Fruit fly (Drosophila melanogaster) whole organism, embryonic: Measurements from ENCODE around the gene CG1142.

Experiments
- Atf-2 ChIP-seq: fragments of 200-800 bp; sonication (Bioruptor generic); optimal IDR thresholded peaks from 2 replicates; lab custom pipeline; 2016; ENCODE audit warnings: missing biosample characterization, missing genetic modification characterization
- Bdp1 ChIP-seq: fragments of 200-800 bp; sonication (Bioruptor generic); optimal IDR thresholded peaks from 3 replicates; lab custom pipeline; 2016; ENCODE audit warnings: missing biosample characterization, missing genetic modification characterization
- CG11723 ChIP-seq: fragments of 200-800 bp; sonication (Bioruptor generic); optimal IDR thresholded peaks from 2 replicates; lab custom pipeline; 2017; ENCODE audit warnings: missing biosample characterization, mild to moderate bottlenecking, missing genetic modification characterization
- CG12744 ChIP-seq: fragments of 200-800 bp; sonication (Bioruptor generic); optimal IDR thresholded peaks from 2 replicates; lab custom pipeline; 2016; ENCODE audit warnings: missing biosample characterization, missing genetic modification characterization
- CG14014 ChIP-seq: fragments of 200-800 bp; sonication (Bioruptor generic); IDR thresholded peaks from 2 replicates; pipeline ENCODE4 v1.3.6; 2022; ENCODE audit warnings: missing biosample characterization, missing genetic modification characterization
- CG15601 ChIP-seq: fragments of 200-800 bp; sonication (Bioruptor generic); optimal IDR thresholded peaks from 3 replicates; lab custom pipeline; 2019; ENCODE audit warnings: missing biosample characterization, mild to moderate bottlenecking, missing genetic modification characterization, moderate library complexity
- CG1647 ChIP-seq: fragments of 200-800 bp; sonication (Bioruptor generic); optimal IDR thresholded peaks from 3 replicates; lab custom pipeline; 2016; ENCODE audit warnings: missing biosample characterization, missing genetic modification characterization
- CG18262 ChIP-seq: fragments of 200-800 bp; optimal IDR thresholded peaks from 3 replicates; lab custom pipeline; 2019; ENCODE audit warnings: missing biosample characterization, mild to moderate bottlenecking, missing genetic modification characterization, moderate library complexity
- CG30020 ChIP-seq: fragments of 200-800 bp; optimal IDR thresholded peaks from 2 replicates; lab custom pipeline; 2019; ENCODE audit warnings: missing biosample characterization, mild to moderate bottlenecking, missing genetic modification characterization, moderate library complexity
- CG3995 ChIP-seq: fragments of 200-800 bp; sonication (Bioruptor generic); optimal IDR thresholded peaks from 3 replicates; lab custom pipeline; 2016; ENCODE audit warnings: missing biosample characterization, missing genetic modification characterization
- CG6791 ChIP-seq: fragments of 200-800 bp; sonication (Bioruptor generic); IDR thresholded peaks from 3 replicates; pipeline ENCODE4 v1.3.6; 2022; ENCODE audit warnings: missing biosample characterization, missing genetic modification characterization; ENCODE audit not compliant: partially characterized antibody
- CG7271 ChIP-seq: fragments of 200-800 bp; sonication (Bioruptor generic); optimal IDR thresholded peaks from 2 replicates; lab custom pipeline; 2018; ENCODE audit warnings: missing biosample characterization, mild to moderate bottlenecking, missing genetic modification characterization, moderate library complexity
- CG7372 ChIP-seq: fragments of 200-800 bp; sonication (Bioruptor generic); IDR thresholded peaks from 2 replicates; pipeline ENCODE4 v1.3.6; 2022; ENCODE audit warnings: missing biosample characterization, missing genetic modification characterization
- CG7786 ChIP-seq: fragments of 200-800 bp; sonication (Bioruptor generic); optimal IDR thresholded peaks from 2 replicates; lab custom pipeline; 2016; ENCODE audit warnings: missing biosample characterization, missing genetic modification characterization
- CG8290 ChIP-seq, 3 experiments: fragments of 200-800 bp; sonication (Bioruptor generic); optimal IDR thresholded peaks; 2 replicates each; lab custom pipeline; 2016 to 2019; ENCODE audit warnings: missing biosample characterization in 3 of 3, missing genetic modification characterization in 3 of 3, mild to moderate bottlenecking in 2 of 3, moderate library complexity in 1 of 3
- CG8388 ChIP-seq: fragments of 200-800 bp; sonication (Bioruptor generic); optimal IDR thresholded peaks from 2 replicates; lab custom pipeline; 2019; ENCODE audit warnings: missing biosample characterization, mild to moderate bottlenecking, missing genetic modification characterization, moderate library complexity
- CG8924 ChIP-seq: fragments of 200-800 bp; optimal IDR thresholded peaks from 3 replicates; lab custom pipeline; 2019; ENCODE audit warnings: missing biosample characterization, mild to moderate bottlenecking, missing genetic modification characterization, moderate library complexity
- CoRest ChIP-seq: fragments of 200-800 bp; sonication (Bioruptor generic); optimal IDR thresholded peaks from 3 replicates; lab custom pipeline; 2018; ENCODE audit warnings: missing biosample characterization, mild to moderate bottlenecking, missing genetic modification characterization, moderate library complexity
- CrebB ChIP-seq: fragments of 200-800 bp; sonication (Bioruptor generic); optimal IDR thresholded peaks from 3 replicates; lab custom pipeline; 2018; ENCODE audit warnings: missing biosample characterization, mild to moderate bottlenecking, missing genetic modification characterization
- E2f2 ChIP-seq: fragments of 200-800 bp; sonication (Bioruptor generic); IDR thresholded peaks from 2 replicates; pipeline ENCODE4 v1.3.6; 2022; ENCODE audit warnings: missing biosample characterization, missing genetic modification characterization
- ERR ChIP-seq: fragments of 200-800 bp; sonication (Bioruptor generic); optimal IDR thresholded peaks from 2 replicates; lab custom pipeline; 2016; ENCODE audit warnings: missing biosample characterization, missing genetic modification characterization
- Ets65A ChIP-seq: fragments of 200-800 bp; sonication (Bioruptor generic); peaks from one replicate; lab custom pipeline; 2016; ENCODE audit warnings: missing biosample characterization, missing genetic modification characterization
- Ets97D ChIP-seq: fragments of 200-800 bp; sonication (Bioruptor generic); optimal IDR thresholded peaks from 3 replicates; lab custom pipeline; 2016; ENCODE audit warnings: missing biosample characterization, missing genetic modification characterization
- HHEX ChIP-seq: fragments of 200-800 bp; sonication (Bioruptor generic); optimal IDR thresholded peaks from 3 replicates; lab custom pipeline; 2017; ENCODE audit warnings: missing biosample characterization, mild to moderate bottlenecking, missing genetic modification characterization, missing genetic modification reagents
- HmgZ ChIP-seq: fragments of 200-800 bp; sonication (Bioruptor generic); optimal IDR thresholded peaks from 2 replicates; lab custom pipeline; 2018; ENCODE audit warnings: missing biosample characterization, mild to moderate bottlenecking, missing genetic modification characterization
- Hsf ChIP-seq: fragments of 200-800 bp; sonication (Bioruptor generic); optimal IDR thresholded peaks from 3 replicates; lab custom pipeline; 2016; ENCODE audit warnings: missing biosample characterization, missing genetic modification characterization
- MTF-1 ChIP-seq: fragments of 200-800 bp; sonication (Bioruptor generic); optimal IDR thresholded peaks from 2 replicates; lab custom pipeline; 2018; ENCODE audit warnings: missing biosample characterization, mild to moderate bottlenecking, missing genetic modification characterization, borderline replicate concordance
- Max ChIP-seq: fragments of 200-800 bp; sonication (Bioruptor generic); optimal IDR thresholded peaks from 2 replicates; lab custom pipeline; 2016; ENCODE audit warnings: missing biosample characterization, mild to moderate bottlenecking, missing genetic modification characterization
- Med ChIP-seq: fragments of 200-800 bp; sonication (Bioruptor generic); peaks from one replicate; lab custom pipeline; 2016; ENCODE audit warnings: missing biosample characterization, missing genetic modification characterization, mild to moderate bottlenecking, inconsistent platforms, moderate library complexity
- Meics ChIP-seq: fragments of 200-800 bp; sonication (Bioruptor generic); optimal IDR thresholded peaks from 2 replicates; lab custom pipeline; 2017; ENCODE audit warnings: missing biosample characterization, mild to moderate bottlenecking, missing genetic modification characterization
- Ptx1 ChIP-seq: fragments of 200-800 bp; sonication (Bioruptor generic); IDR thresholded peaks from 2 replicates; pipeline ENCODE4 v1.3.6; 2022; ENCODE audit warnings: missing biosample characterization, missing genetic modification characterization
- Tbp ChIP-seq: fragments of >200 bp; optimal IDR thresholded peaks from 2 replicates; lab custom pipeline; 2018; ENCODE audit warnings: missing biosample characterization, missing genetic modification characterization
- ci ChIP-seq: fragments of 200-800 bp; sonication (Bioruptor generic); IDR thresholded peaks from 3 replicates; pipeline ENCODE4 v1.3.6; 2022; ENCODE audit warnings: missing biosample characterization, missing genetic modification characterization
- croc ChIP-seq: fragments of 200-800 bp; sonication (Bioruptor generic); conservative IDR thresholded peaks from 3 replicates; pipeline ENCODE4 v1.3.6; 2022; ENCODE audit warnings: missing biosample characterization, missing genetic modification characterization
- dm ChIP-seq: fragments of 200-800 bp; sonication (Bioruptor generic); optimal IDR thresholded peaks from 3 replicates; lab custom pipeline; 2016; ENCODE audit warnings: missing biosample characterization, missing genetic modification characterization
- fd102C ChIP-seq: fragments of 200-800 bp; sonication (Bioruptor generic); optimal IDR thresholded peaks from 2 replicates; lab custom pipeline; 2018; ENCODE audit warnings: missing biosample characterization, mild to moderate bottlenecking, missing genetic modification characterization, moderate library complexity
- hkb ChIP-seq, 2 experiments: fragments of 200-800 bp in 1 of 2; fragments of >200 bp in 1 of 2; sonication (Bioruptor generic) in 1 of 2; IDR thresholded peaks in 1 of 2; optimal IDR thresholded peaks in 1 of 2; 2 replicates each; pipeline versions ENCODE4 v1.3.6 to Lab custom; 2017 to 2022; ENCODE audit warnings: missing biosample characterization in 1 of 2, missing genetic modification characterization in 1 of 2
- kah ChIP-seq: fragments of 200-800 bp; sonication (Bioruptor generic); optimal IDR thresholded peaks from 2 replicates; lab custom pipeline; 2018; ENCODE audit warnings: missing biosample characterization, mild to moderate bottlenecking, missing genetic modification characterization
- ken ChIP-seq: fragments of 200-800 bp; sonication (Bioruptor generic); IDR thresholded peaks from 3 replicates; pipeline ENCODE4 v1.3.6; 2022; ENCODE audit warnings: missing biosample characterization, missing genetic modification characterization
- pfk ChIP-seq: fragments of 200-800 bp; sonication (Bioruptor generic); optimal IDR thresholded peaks from 2 replicates; lab custom pipeline; 2018; ENCODE audit warnings: missing biosample characterization, mild to moderate bottlenecking, missing genetic modification characterization, moderate library complexity
- sc ChIP-seq, 3 experiments: fragments of >200 bp in 2 of 3; fragments of 200-800 bp in 1 of 3; sonication (Bioruptor generic) in 1 of 3; optimal IDR thresholded peaks; 2 replicates in 2 of 3; 3 replicates in 1 of 3; lab custom pipeline; 2017; ENCODE audit warnings: mild to moderate bottlenecking in 1 of 3, missing biosample characterization in 1 of 3, missing genetic modification characterization in 1 of 3, missing genetic modification reagents in 1 of 3
- sens ChIP-seq: fragments of 200-800 bp; sonication (Bioruptor generic); peaks from one replicate; lab custom pipeline; 2016; ENCODE audit warnings: missing biosample characterization, missing genetic modification characterization
- sug ChIP-seq: fragments of 200-800 bp; optimal IDR thresholded peaks from 2 replicates; lab custom pipeline; 2019; ENCODE audit warnings: missing biosample characterization, mild to moderate bottlenecking, missing genetic modification characterization, moderate library complexity
- trem ChIP-seq: fragments of 200-800 bp; optimal IDR thresholded peaks from 3 replicates; lab custom pipeline; 2019; ENCODE audit warnings: missing biosample characterization, mild to moderate bottlenecking, missing genetic modification characterization, moderate library complexity
- wek ChIP-seq: fragments of 200-800 bp; sonication (Bioruptor generic); optimal IDR thresholded peaks from 3 replicates; lab custom pipeline; 2018; ENCODE audit warnings: missing biosample characterization, mild to moderate bottlenecking, missing genetic modification characterization, moderate library complexity
- zf30C ChIP-seq: fragments of 200-800 bp; sonication (Bioruptor generic); optimal IDR thresholded peaks from 3 replicates; lab custom pipeline; 2018; ENCODE audit warnings: missing biosample characterization, mild to moderate bottlenecking, missing genetic modification characterization

Gene CG1142

DNA sequence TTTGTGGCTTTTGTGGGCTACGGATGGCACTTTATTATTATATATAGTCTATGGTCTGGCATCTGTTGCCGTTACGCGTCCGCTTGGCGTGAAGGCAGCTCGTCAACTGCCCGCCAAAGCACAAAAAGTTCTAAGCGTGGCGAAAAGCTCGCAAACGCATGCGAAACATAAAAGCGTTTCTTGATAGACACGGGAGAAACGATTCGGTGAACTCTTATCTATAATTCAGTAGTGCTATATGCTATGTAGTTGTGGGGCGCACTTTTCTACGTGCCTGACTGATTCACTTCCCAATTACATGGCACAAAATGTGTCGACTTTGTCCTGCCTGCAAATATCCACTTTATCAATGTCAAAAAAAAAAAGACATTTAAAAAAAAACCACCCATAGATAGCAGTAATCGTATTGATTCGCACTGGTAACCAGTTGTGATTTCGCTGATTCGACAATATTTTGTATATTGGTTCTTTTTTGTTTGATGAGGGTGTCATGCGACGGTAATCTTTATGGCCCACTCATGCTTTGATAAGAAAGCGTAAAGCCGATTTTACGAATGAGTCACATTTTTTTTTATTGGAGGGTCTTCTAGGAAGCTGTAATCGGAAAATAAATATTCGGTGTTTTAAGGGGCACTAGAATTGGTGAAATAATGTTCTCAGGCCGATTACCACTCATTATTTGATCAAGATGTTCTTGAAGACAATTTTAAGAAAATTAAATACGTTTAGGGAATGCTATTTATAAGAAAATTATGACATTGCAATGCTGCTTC lies 31.6 kb upstream of the CG1142 start, which contains the start of gene alpha-Est9 (continued):
- no peak for TF ChIP-seq MTF-1 (GFP tag; lab: Kevin White, UChicago)
- no peak for TF ChIP-seq Atf-2
- TF ChIP-seq CoRest = no peak
- TF ChIP-seq CG3995 (GFP tag; lab: Kevin White, UChicago) = no peak
- no peak for TF ChIP-seq wek (GFP tag; lab: Kevin White, UChicago)
- no peak for TF ChIP-seq CG15601 (tag; lab: Kevin White, UChicago)
- no peak for TF ChIP-seq zf30C
- no peak for TF ChIP-seq pfk
- peak; percentile 11 for TF ChIP-seq HmgZ (tag; lab: Kevin White, UChicago)
- no peak for TF ChIP-seq Ets97D
- no peak for TF ChIP-seq Ets65A
- TF ChIP-seq fd102C = no peak
- no peak for TF ChIP-seq HHEX (GFP tag; lab: Kevin White, UChicago)
- TF ChIP-seq CG7786 = no peak
- TF ChIP-seq CG7372 (GFP tag; lab: Robert Waterston, UW) = no peak
- no peak for TF ChIP-seq ken
- no peak for TF ChIP-seq CG7271 (tag; lab: Kevin White, UChicago)
- TF ChIP-seq CG1647 (GFP tag; lab: Kevin White, UChicago) = no peak
- TF ChIP-seq Med = peak; percentile 87
- no peak for TF ChIP-seq CG12744
- 0 out of 2 replicates have a peak, but pooled peaks have one; percentile 31 for TF ChIP-seq CG14014 (GFP tag; lab: Robert Waterston, UW)
- TF ChIP-seq CG8924 = no peak
- peak; percentile 29 for TF ChIP-seq Meics (GFP tag; lab: Kevin White, UChicago)
- TF ChIP-seq CG8290 (GFP tag; optimal IDR thresholded peaks at IDR 0.05; lab: Kevin White, UChicago) = no peak
- peak in 1 of 2 experiments; percentile 74 for TF ChIP-seq CG8290 (tag; optimal IDR thresholded peaks at IDR 0.05; lab: Kevin White, UChicago)
- no peak for TF ChIP-seq Hsf (GFP tag; lab: Kevin White, UChicago)
- peak; percentile 67 for TF ChIP-seq sug (tag; lab: Kevin White, UChicago)
- TF ChIP-seq sc (optimal IDR thresholded peaks at IDR 0.05; lab: Kevin White, UChicago) = no peak
- TF ChIP-seq sc (GFP tag; optimal IDR thresholded peaks at IDR 0.05; lab: Kevin White, UChicago) = no peak
- no peak for TF ChIP-seq kah (GFP tag; lab: Kevin White, UChicago)
- TF ChIP-seq CG18262 (tag; lab: Kevin White, UChicago) = no peak
- peak; percentile 63 for TF ChIP-seq sens (GFP tag; lab: Kevin White, UChicago)
- no peak for TF ChIP-seq ci (GFP tag; lab: Robert Waterston, UW)
- no peak for TF ChIP-seq Tbp (GFP tag; lab: Kevin White, UChicago)
- TF ChIP-seq CG30020 = no peak
- no peak for TF ChIP-seq Max
- TF ChIP-seq Ptx1 (GFP tag; lab: Robert Waterston, UW) = no peak
- TF ChIP-seq trem (tag; lab: Kevin White, UChicago) = no peak
- no peak for TF ChIP-seq E2f2 (GFP tag; lab: Robert Waterston, UW)
- TF ChIP-seq croc = no peak
- no peak for TF ChIP-seq CG11723 (GFP tag; lab: Kevin White, UChicago)
- no peak for TF ChIP-seq CG8388 (GFP tag; lab: Kevin White, UChicago)
- TF ChIP-seq Bdp1 (GFP tag; lab: Kevin White, UChicago) = no peak
- no peak for TF ChIP-seq CG6791 (GFP tag; lab: Robert Waterston, UW)
- no peak for TF ChIP-seq ERR (GFP tag; lab: Kevin White, UChicago)
- no peak for TF ChIP-seq hkb (optimal IDR thresholded peaks at IDR 0.05; lab: Kevin White, UChicago)
- no peak for TF ChIP-seq hkb (GFP tag; IDR thresholded peaks at IDR 0.05; lab: Robert Waterston, UW)
- TF ChIP-seq dm (GFP tag; lab: Kevin White, UChicago) = no peak
- peak; percentile 2 for TF ChIP-seq CrebB (tag; lab: Kevin White, UChicago)
